Worm (Caenorhabditis elegans) whole organism, L1 larva: ENCODE data around the gene R01H2.1.

Source experiments
- C04F5.9 ChIP-seq: sonication (generic microtip); optimal IDR thresholded peaks from 2 replicates; lab custom pipeline; 2016; ENCODE audit warnings: missing genetic modification characterization, missing compliant biosample characterization
- C34B4.2 ChIP-seq: sonication (generic microtip); optimal IDR thresholded peaks from 2 replicates; lab custom pipeline; 2017; ENCODE audit warnings: mild to moderate bottlenecking, missing genetic modification characterization, missing compliant biosample characterization
- Y116A8C.19 ChIP-seq: sonication (generic microtip); optimal IDR thresholded peaks from 2 replicates; lab custom pipeline; 2016; ENCODE audit warnings: missing compliant biosample characterization, missing genetic modification characterization, borderline replicate concordance
- aha-1 ChIP-seq: fragments of 150-350 bp; optimal IDR thresholded peaks from 2 replicates; lab custom pipeline; 2014; ENCODE audit warnings: missing biosample characterization, missing genetic modification characterization
- aly-2 ChIP-seq: fragments of 150-350 bp; optimal IDR thresholded peaks from 2 replicates; lab custom pipeline; 2014; ENCODE audit warnings: missing biosample characterization, missing genetic modification characterization
- ama-1 ChIP-seq: fragments of 150-350 bp; optimal IDR thresholded peaks from 2 replicates; lab custom pipeline; 2014
- blmp-1 ChIP-seq: fragments of 150-350 bp; optimal IDR thresholded peaks from 2 replicates; lab custom pipeline; 2014; ENCODE audit warnings: missing biosample characterization, missing genetic modification characterization
- ceh-63 ChIP-seq: fragments of 200-800 bp; sonication (Bioruptor generic); optimal IDR thresholded peaks from 2 replicates; lab custom pipeline; 2018; ENCODE audit warnings: mild to moderate bottlenecking, missing genetic modification characterization, missing compliant biosample characterization
- ceh-82 ChIP-seq, 3 experiments: fragments of 150-350 bp in 1 of 3; sonication (generic microtip) in 2 of 3; optimal IDR thresholded peaks; 2 replicates each; lab custom pipeline; 2014 to 2017; ENCODE audit warnings: missing biosample characterization in 3 of 3, missing genetic modification characterization in 3 of 3
- ces-1 ChIP-seq: fragments of 150-350 bp; optimal IDR thresholded peaks from 2 replicates; lab custom pipeline; 2014; ENCODE audit warnings: missing biosample characterization, missing genetic modification reagents, missing genetic modification characterization
- dpl-1 ChIP-seq, 3 experiments: fragments of 150-350 bp in 2 of 3; sonication (generic microtip) in 1 of 3; optimal IDR thresholded peaks; 2 replicates each; lab custom pipeline; 2014 to 2017; ENCODE audit warnings: missing biosample characterization in 3 of 3, missing genetic modification characterization in 3 of 3, missing genetic modification reagents in 3 of 3
- dsc-1 ChIP-seq: sonication (generic microtip); optimal IDR thresholded peaks from 2 replicates; lab custom pipeline; 2016; ENCODE audit warnings: mild to moderate bottlenecking, missing genetic modification characterization, missing compliant biosample characterization
- efl-1 ChIP-seq, 4 experiments: fragments of 150-350 bp; optimal IDR thresholded peaks in 3 of 4; peaks in 1 of 4; 1 replicate in 1 of 4; 2 replicates in 3 of 4; lab custom pipeline; 2014; ENCODE audit warnings: missing biosample characterization in 2 of 4, missing genetic modification characterization in 2 of 4, missing genetic modification reagents in 2 of 4
- efl-3 ChIP-seq: fragments of 200-800 bp; sonication (Bioruptor generic); optimal IDR thresholded peaks from 2 replicates; lab custom pipeline; 2018; ENCODE audit warnings: mild to moderate bottlenecking, missing genetic modification characterization, missing compliant biosample characterization
- egl-27 ChIP-seq, 2 experiments: fragments of 150-350 bp in 1 of 2; sonication (generic microtip); optimal IDR thresholded peaks; 3 replicates each; lab custom pipeline; 2017 to 2018; ENCODE audit warnings: missing biosample characterization in 2 of 2, missing genetic modification characterization in 2 of 2, missing genetic modification reagents in 2 of 2
- elt-2 ChIP-seq: sonication (generic microtip); optimal IDR thresholded peaks from 2 replicates; lab custom pipeline; 2016; ENCODE audit warnings: missing genetic modification characterization, mild to moderate bottlenecking, inconsistent platforms, missing compliant biosample characterization, missing genetic modification reagents
- ets-5 ChIP-seq: fragments of 200-800 bp; sonication (Bioruptor generic); IDR thresholded peaks from 2 replicates; pipeline ENCODE4 v1.3.6; 2022; ENCODE audit warnings: missing genetic modification characterization, missing compliant biosample characterization
- fkh-10 ChIP-seq: sonication (generic microtip); optimal IDR thresholded peaks from 2 replicates; lab custom pipeline; 2017; ENCODE audit warnings: missing biosample characterization, missing genetic modification reagents, missing genetic modification characterization
- fkh-4 ChIP-seq: sonication (generic microtip); optimal IDR thresholded peaks from 2 replicates; lab custom pipeline; 2016; ENCODE audit warnings: missing compliant biosample characterization, missing genetic modification characterization, borderline replicate concordance
- fkh-8 ChIP-seq: sonication (generic microtip); optimal IDR thresholded peaks from 2 replicates; lab custom pipeline; 2016; ENCODE audit warnings: mild to moderate bottlenecking, missing genetic modification characterization, missing compliant biosample characterization
- grh-1 ChIP-seq: fragments of 200-800 bp; sonication (Bioruptor generic); IDR thresholded peaks from 2 replicates; pipeline ENCODE4 v1.3.6; 2022; ENCODE audit warnings: missing genetic modification reagents, missing genetic modification characterization, missing compliant biosample characterization
- hlh-17 ChIP-seq: fragments of 200-800 bp; sonication (Bioruptor generic); optimal IDR thresholded peaks from 2 replicates; lab custom pipeline; 2018; ENCODE audit warnings: missing genetic modification characterization, mild to moderate bottlenecking, missing compliant biosample characterization, moderate library complexity, borderline replicate concordance
- hlh-4 ChIP-seq: sonication (generic microtip); optimal IDR thresholded peaks from 2 replicates; lab custom pipeline; 2016; ENCODE audit warnings: mild to moderate bottlenecking, missing genetic modification characterization, missing compliant biosample characterization
- irx-1 ChIP-seq: sonication (generic microtip); optimal IDR thresholded peaks from 2 replicates; lab custom pipeline; 2016; ENCODE audit warnings: missing genetic modification characterization, missing compliant biosample characterization
- isw-1 ChIP-seq: fragments of 200-800 bp; sonication (Bioruptor generic); IDR thresholded peaks from 2 replicates; pipeline ENCODE4 v1.3.6; 2022; ENCODE audit warnings: missing genetic modification characterization, missing compliant biosample characterization
- lin-35 ChIP-seq, 2 experiments: fragments of 150-350 bp; optimal IDR thresholded peaks; 2 replicates each; lab custom pipeline; 2014; ENCODE audit warnings: missing biosample characterization in 2 of 2, missing genetic modification characterization in 2 of 2, missing genetic modification reagents in 2 of 2
- lin-39 ChIP-seq: fragments of 150-350 bp; optimal IDR thresholded peaks from 2 replicates; lab custom pipeline; 2014; ENCODE audit warnings: missing biosample characterization, missing genetic modification reagents, missing genetic modification characterization
- lsy-2 ChIP-seq, 2 experiments: fragments of 150-350 bp; optimal IDR thresholded peaks; 2 replicates each; lab custom pipeline; 2014; ENCODE audit warnings: missing biosample characterization in 2 of 2, missing genetic modification characterization in 2 of 2
- mab-9 ChIP-seq: fragments of 200-800 bp; sonication (Bioruptor generic); IDR thresholded peaks from 2 replicates; pipeline ENCODE4 v1.3.6; 2022; ENCODE audit warnings: missing genetic modification reagents, missing genetic modification characterization, missing compliant biosample characterization
- mep-1 ChIP-seq: fragments of 150-350 bp; optimal IDR thresholded peaks from 2 replicates; lab custom pipeline; 2014; ENCODE audit warnings: missing biosample characterization, missing genetic modification characterization
- nhr-19 ChIP-seq: fragments of 200-800 bp; sonication (Bioruptor generic); conservative IDR thresholded peaks from 2 replicates; pipeline ENCODE4 v1.3.6; 2022; ENCODE audit warnings: missing genetic modification characterization, missing compliant biosample characterization
- nhr-237 ChIP-seq: fragments of 150-350 bp; optimal IDR thresholded peaks from 2 replicates; lab custom pipeline; 2014; ENCODE audit warnings: missing biosample characterization, missing genetic modification characterization
- nhr-28 ChIP-seq: fragments of 150-350 bp; optimal IDR thresholded peaks from 2 replicates; lab custom pipeline; 2014; ENCODE audit warnings: missing biosample characterization, missing genetic modification characterization
- nhr-76 ChIP-seq: sonication (generic microtip); optimal IDR thresholded peaks from 2 replicates; lab custom pipeline; 2017; ENCODE audit warnings: missing biosample characterization, missing genetic modification characterization
- nhr-90 ChIP-seq: sonication (generic microtip); optimal IDR thresholded peaks from 2 replicates; lab custom pipeline; 2016; ENCODE audit warnings: mild to moderate bottlenecking, missing genetic modification characterization, missing compliant biosample characterization; ENCODE audit not compliant: poor library complexity
- pqm-1 ChIP-seq: sonication (generic microtip); optimal IDR thresholded peaks from 3 replicates; lab custom pipeline; 2017; ENCODE audit warnings: missing biosample characterization, missing genetic modification characterization
- rnt-1 ChIP-seq: sonication (generic microtip); optimal IDR thresholded peaks from 2 replicates; lab custom pipeline; 2016; ENCODE audit warnings: mild to moderate bottlenecking, missing genetic modification characterization, moderate library complexity, missing compliant biosample characterization
- snpc-4 ChIP-seq: fragments of 150-350 bp; optimal IDR thresholded peaks from 2 replicates; lab custom pipeline; 2014; ENCODE audit warnings: missing biosample characterization, missing genetic modification characterization
- snu-23 ChIP-seq: sonication (generic microtip); optimal IDR thresholded peaks from 2 replicates; lab custom pipeline; 2016; ENCODE audit warnings: missing genetic modification characterization, missing compliant biosample characterization
- sox-4 ChIP-seq: sonication (generic microtip); optimal IDR thresholded peaks from 2 replicates; lab custom pipeline; 2016; ENCODE audit warnings: missing genetic modification characterization, missing compliant biosample characterization
- sup-37 ChIP-seq: fragments of 200-800 bp; sonication (Bioruptor generic); optimal IDR thresholded peaks from 2 replicates; lab custom pipeline; 2018; ENCODE audit warnings: mild to moderate bottlenecking, missing genetic modification characterization, missing compliant biosample characterization
- swsn-7 ChIP-seq: sonication (generic microtip); optimal IDR thresholded peaks from 2 replicates; lab custom pipeline; 2016; ENCODE audit warnings: missing genetic modification characterization, missing compliant biosample characterization
- tbx-2 ChIP-seq: sonication (generic microtip); optimal IDR thresholded peaks from 2 replicates; lab custom pipeline; 2016; ENCODE audit warnings: missing genetic modification characterization, missing compliant biosample characterization
- unc-30 ChIP-seq: sonication (generic microtip); optimal IDR thresholded peaks from 2 replicates; lab custom pipeline; 2017; ENCODE audit warnings: missing biosample characterization, missing genetic modification characterization
- unc-62 ChIP-seq: fragments of 150-350 bp; optimal IDR thresholded peaks from 2 replicates; lab custom pipeline; 2014; ENCODE audit warnings: missing biosample characterization, missing genetic modification reagents, missing genetic modification characterization
- xbp-1 ChIP-seq: sonication (generic microtip); optimal IDR thresholded peaks from 2 replicates; lab custom pipeline; 2016; ENCODE audit warnings: missing genetic modification characterization, missing compliant biosample characterization
- ztf-11 ChIP-seq, 2 experiments: sonication (generic microtip); optimal IDR thresholded peaks; 2 replicates each; lab custom pipeline; 2016 to 2017; ENCODE audit warnings: missing genetic modification characterization in 2 of 2, missing biosample characterization in 1 of 2, missing compliant biosample characterization in 1 of 2
- ztf-4 ChIP-seq: fragments of 150-350 bp; optimal IDR thresholded peaks from 2 replicates; lab custom pipeline; 2014; ENCODE audit warnings: missing biosample characterization, missing genetic modification characterization

Gene R01H2.1

ce11 chrIII:7087691-7088323 is 25.1 kb downstream of the R01H2.1 start, which contains the start of gene fubl-2 (continued):
- TF ChIP-seq sup-37 (GFP tag; lab: Kevin White, UChicago) (no peak), xbp-1 (tag; lab: Kevin White, UChicago) (peak; percentile 74), sox-4 (tag; lab: Kevin White, UChicago) (peak; percentile 67), grh-1 (GFP tag; lab: Robert Waterston, UW) (no peak), ztf-11 (tag; optimal IDR thresholded peaks at IDR 0.05; lab: Kevin White, UChicago) (peak in 1 of 2 experiments; percentile 68), hlh-4 (tag; lab: Kevin White, UChicago) (no peak), ama-1 (no peak), lin-35 (GFP tag; optimal IDR thresholded peaks at IDR 0.05; lab: Kevin White, UChicago) (peak; percentile 53 to 69), Y116A8C.19 (no peak), blmp-1 (tag; lab: Kevin White, UChicago) (peak; percentile 34), snu-23 (GFP tag; lab: Kevin White, UChicago) (peak; percentile 71), tbx-2 (tag; lab: Kevin White, UChicago) (peak; percentile 67), ztf-4 (tag; lab: Kevin White, UChicago) (no peak), egl-27 (tag; optimal IDR thresholded peaks at IDR 0.05; lab: Kevin White, UChicago) (no peak), mab-9 (no peak), nhr-237 (tag; lab: Kevin White, UChicago) (no peak), unc-30 (tag; lab: Kevin White, UChicago) (no peak), elt-2 (tag; lab: Kevin White, UChicago) (no peak), aha-1 (no peak), efl-1 (optimal IDR thresholded peaks at IDR 0.05; lab: Kevin White, UChicago) (peak; percentile 73 to 74), efl-1 (GFP tag; optimal IDR thresholded peaks at IDR 0.05 in 1 of 2; lab: Kevin White, UChicago) (peak in 1 of 2 experiments; percentile 51), irx-1 (tag; lab: Kevin White, UChicago) (peak; percentile 51), C04F5.9 (tag; lab: Kevin White, UChicago) (peak; percentile 45), ces-1 (GFP tag; lab: Kevin White, UChicago) (no peak), nhr-90 (tag; lab: Kevin White, UChicago) (peak; percentile 72), fkh-10 (GFP tag; lab: Kevin White, UChicago) (no peak), swsn-7 (tag; lab: Kevin White, UChicago) (peak; percentile 66), lsy-2 (tag; optimal IDR thresholded peaks at IDR 0.05; lab: Kevin White, UChicago) (peak; percentile 76 to 77), C34B4.2 (tag; lab: Kevin White, UChicago) (no peak), hlh-17 (GFP tag; lab: Kevin White, UChicago) (no peak), unc-62 (GFP tag; lab: Kevin White, UChicago) (no peak), fkh-4 (tag; lab: Kevin White, UChicago) (peak; percentile 54), nhr-76 (tag; lab: Kevin White, UChicago) (no peak), lin-39 (no peak), efl-3 (no peak), isw-1 (GFP tag; lab: Robert Waterston, UW) (peak; percentile 46), aly-2 (tag; lab: Kevin White, UChicago) (no peak), pqm-1 (tag; lab: Kevin White, UChicago) (no peak), ceh-63 (GFP tag; lab: Kevin White, UChicago) (no peak), rnt-1 (tag; lab: Kevin White, UChicago) (peak; percentile 94), mep-1 (peak; percentile 51), nhr-28 (tag; lab: Kevin White, UChicago) (no peak), fkh-8 (tag; lab: Kevin White, UChicago) (peak; percentile 65), dsc-1 (tag; lab: Kevin White, UChicago) (peak; percentile 79), ceh-82 (tag; optimal IDR thresholded peaks at IDR 0.05; lab: Kevin White, UChicago) (peak; percentile 12 to 45 (median 20)), snpc-4 (tag; lab: Kevin White, UChicago) (peak; percentile 24), dpl-1 (GFP tag; optimal IDR thresholded peaks at IDR 0.05; lab: Kevin White, UChicago) (peak; percentile 53 to 71 (median 54)), nhr-19 (peak; percentile 62), ets-5 (GFP tag; lab: Robert Waterston, UW) (no peak)
